Worm (Caenorhabditis elegans): ENCODE measurements around the gene prp-38.

The prp-38 gene

DNA sequence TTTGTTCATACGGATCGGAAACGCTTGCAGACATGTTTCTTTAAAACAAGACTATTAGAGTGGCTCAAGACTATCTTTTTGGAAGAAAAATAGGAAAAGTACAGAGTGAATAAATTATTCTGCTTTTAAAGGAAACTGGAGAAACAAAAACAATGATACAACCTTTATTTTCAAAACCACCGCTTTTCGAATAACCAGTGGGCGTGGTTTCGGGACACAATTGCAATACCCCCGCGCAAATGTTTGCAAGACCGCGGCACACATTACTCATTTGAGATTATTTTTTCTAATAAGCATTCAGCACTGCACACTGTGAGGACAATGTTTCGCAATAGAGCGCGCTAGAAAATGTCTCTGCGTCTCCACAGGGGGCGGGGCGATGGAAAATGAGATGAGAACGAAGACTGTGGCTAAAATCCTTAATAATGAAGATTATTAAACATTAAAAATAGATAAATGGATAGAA, 2.1 kb upstream of the prp-38 start, which contains the start of gene plrg-1:
Gene plrg-1 (minus strand): TSS at position 51 of the 466 bp plus-strand sequence.
- TF ChIP-seq sea-1 (GFP tag; conservative IDR thresholded peaks at IDR 0.05) (peak; percentile 89), hmbx-1 (tag; optimal IDR thresholded peaks at IDR 0.05) (peak; percentile 41), B0310.2 (tag; optimal IDR thresholded peaks at IDR 0.05) (peak; percentile 64), pes-1 (GFP tag; IDR thresholded peaks at IDR 0.05) (no peak; the same call in 1 of the 2 replicates), aly-1 (tag; optimal IDR thresholded peaks at IDR 0.05) (peak; percentile 72), scrt-1 (GFP tag; IDR thresholded peaks at IDR 0.05) (peak; percentile 89), tbx-37 (GFP tag; conservative IDR thresholded peaks at IDR 0.05) (peak; percentile 88), ets-7 (tag; optimal IDR thresholded peaks at IDR 0.05) (peak; percentile 78), ceh-13 (GFP tag; optimal IDR thresholded peaks at IDR 0.05) (peak; percentile 64), ama-1 (optimal IDR thresholded peaks at IDR 0.05) (no peak), tbx-11 (GFP tag; IDR thresholded peaks at IDR 0.05) (peak; percentile 80), F13C5.2 (tag; optimal IDR thresholded peaks at IDR 0.05) (peak; percentile 94), flt-1 (GFP tag; IDR thresholded peaks at IDR 0.05) (peak; percentile 77), tra-4 (tag; optimal IDR thresholded peaks at IDR 0.05) (peak; percentile 32), ceh-36 (tag; optimal IDR thresholded peaks at IDR 0.05) (peak; percentile 88), hnd-1 (tag; optimal IDR thresholded peaks at IDR 0.05) (peak; percentile 61), hmg-4 (GFP tag; optimal IDR thresholded peaks at IDR 0.05) (peak; percentile 88)

DNA sequence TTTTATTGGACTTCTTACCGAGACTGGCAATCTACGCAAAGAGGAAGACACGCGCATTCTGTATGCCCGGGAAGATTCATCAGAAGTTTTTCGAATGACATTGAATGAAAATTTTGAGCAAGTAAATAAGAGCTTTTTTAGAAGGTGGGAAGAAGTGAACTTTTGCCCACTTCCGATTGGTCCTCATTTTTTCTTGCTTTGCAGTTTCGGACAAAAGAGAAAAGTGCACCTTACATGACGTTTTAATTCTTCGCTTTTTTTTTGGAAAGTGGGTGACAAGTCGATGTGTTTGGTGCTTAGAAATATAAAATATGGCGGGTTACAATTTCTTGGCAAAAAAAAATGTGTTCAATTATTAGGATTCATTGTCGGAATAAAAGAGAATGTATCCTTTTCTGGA, 1.5 kb downstream of the prp-38 start, which contains the start of gene secs-1:
Gene secs-1 (minus strand): TSS at position 101 of the 400 bp plus-strand sequence.
- TF ChIP-seq B0310.2 (tag; optimal IDR thresholded peaks at IDR 0.05) (no peak), F13C5.2 (tag; optimal IDR thresholded peaks at IDR 0.05) (no peak), sea-1 (GFP tag; conservative IDR thresholded peaks at IDR 0.05) (no peak), pes-1 (GFP tag; IDR thresholded peaks at IDR 0.05) (no peak), ets-7 (tag; optimal IDR thresholded peaks at IDR 0.05) (no peak), hmbx-1 (tag; optimal IDR thresholded peaks at IDR 0.05) (no peak), ama-1 (optimal IDR thresholded peaks at IDR 0.05) (no peak), aly-1 (tag; optimal IDR thresholded peaks at IDR 0.05) (no peak), ceh-36 (tag; optimal IDR thresholded peaks at IDR 0.05) (no peak), flt-1 (GFP tag; IDR thresholded peaks at IDR 0.05) (no peak), tbx-37 (GFP tag; conservative IDR thresholded peaks at IDR 0.05) (no peak), hmg-4 (GFP tag; optimal IDR thresholded peaks at IDR 0.05) (no peak), tra-4 (tag; optimal IDR thresholded peaks at IDR 0.05) (no peak)

DNA sequence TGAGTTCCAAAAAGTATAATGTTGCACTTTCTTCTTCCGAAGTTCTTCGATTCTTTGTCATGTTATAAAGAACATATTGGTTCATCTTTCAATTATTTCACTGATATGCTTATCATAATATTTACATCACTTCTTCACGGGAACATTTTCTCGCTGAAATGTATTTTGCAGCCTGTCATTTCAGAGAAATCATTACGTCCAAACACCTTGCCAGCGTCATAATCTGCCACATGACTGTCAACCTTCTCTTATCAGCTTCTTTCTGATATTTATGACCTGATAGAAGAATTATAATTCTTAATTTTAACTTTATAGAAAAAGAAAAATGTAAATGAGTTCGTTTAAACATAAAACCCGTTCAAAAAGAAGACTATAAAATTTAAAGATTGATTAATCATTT, 3.8 kb downstream of the prp-38 start:
- TF ChIP-seq tbx-11 (GFP tag; IDR thresholded peaks at IDR 0.05): no peak
- TF ChIP-seq ama-1 (optimal IDR thresholded peaks at IDR 0.05): no peak
- TF ChIP-seq scrt-1 (GFP tag; IDR thresholded peaks at IDR 0.05): no peak
- TF ChIP-seq hnd-1 (tag; optimal IDR thresholded peaks at IDR 0.05): no peak

DNA sequence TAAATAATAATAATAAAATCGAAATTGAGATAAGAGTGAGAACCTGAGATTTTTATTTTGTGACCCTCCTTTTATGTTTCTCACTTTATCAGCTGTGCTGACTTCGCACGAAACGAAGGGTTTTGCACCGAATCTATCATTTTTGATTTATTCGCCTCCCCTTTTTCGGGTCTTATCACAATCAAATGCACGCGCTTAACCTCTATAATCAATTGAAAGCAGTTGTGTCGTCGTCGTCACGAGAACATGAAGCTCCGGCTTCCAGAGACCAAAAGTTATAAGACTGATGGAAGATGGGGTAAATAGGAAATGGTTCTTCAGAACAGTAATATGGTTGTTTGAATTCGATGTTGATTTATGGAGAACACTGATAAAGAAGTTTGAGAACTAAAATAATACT, 4.7 kb downstream of the prp-38 start, which contains the start of gene D1054.18:
Gene D1054.18 (minus strand): TSS at position 45 of the 400 bp plus-strand sequence.
- TF ChIP-seq aly-1 (tag; optimal IDR thresholded peaks at IDR 0.05): no peak

DNA sequence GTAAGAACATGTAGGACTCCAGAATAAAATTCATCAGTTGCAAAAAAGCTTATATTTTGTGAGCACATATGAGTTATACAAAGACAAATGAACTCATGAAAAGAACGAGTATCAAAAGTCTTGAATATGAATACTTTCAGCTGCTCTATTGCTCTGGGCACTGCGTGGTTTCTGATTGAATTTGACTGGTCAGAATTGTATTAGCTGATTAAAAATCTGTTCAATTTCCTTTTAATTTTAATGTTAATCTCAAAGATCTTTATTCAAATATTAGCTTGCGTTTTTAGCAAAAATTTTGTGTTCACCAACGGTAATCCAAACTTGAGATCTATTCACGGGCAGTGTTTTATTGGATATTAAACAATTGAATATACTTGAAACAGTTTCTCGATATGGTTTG, 7.7 kb downstream of the prp-38 start, which contains the start of gene srh-184:
Gene srh-184 (minus strand): TSS at position 101 of the 400 bp plus-strand sequence.
- no peak for TF ChIP-seq ama-1 (optimal IDR thresholded peaks at IDR 0.05)
- no peak for TF ChIP-seq hmbx-1 (tag; optimal IDR thresholded peaks at IDR 0.05)
- TF ChIP-seq ceh-13 (GFP tag; optimal IDR thresholded peaks at IDR 0.05): no peak
- no peak for TF ChIP-seq aly-1 (tag; optimal IDR thresholded peaks at IDR 0.05)
- no peak for TF ChIP-seq sea-1 (GFP tag; conservative IDR thresholded peaks at IDR 0.05)
- TF ChIP-seq ets-7 (tag; optimal IDR thresholded peaks at IDR 0.05): no peak
- TF ChIP-seq scrt-1 (GFP tag; IDR thresholded peaks at IDR 0.05): no peak

DNA sequence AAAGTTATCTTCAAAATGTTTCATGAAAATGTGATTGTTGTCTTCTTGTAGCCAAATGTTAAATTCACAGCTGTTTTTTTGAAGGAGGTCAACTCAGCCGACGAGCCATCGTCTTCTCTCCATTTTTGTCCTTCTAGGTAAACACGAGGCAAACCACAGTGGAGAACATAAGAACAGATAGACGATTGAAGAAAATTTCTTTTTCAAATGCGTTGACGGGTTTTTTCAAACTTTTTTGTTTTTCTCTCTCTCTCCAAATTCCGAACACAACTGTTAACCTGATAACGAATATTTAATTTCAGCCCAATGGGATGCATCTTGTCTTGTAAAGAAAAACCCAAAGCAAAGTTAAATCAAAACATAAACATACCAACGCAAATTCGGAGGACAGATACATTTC, 10.3 kb downstream of the prp-38 start, which contains the start of gene D1054.19:
Gene D1054.19 (plus strand): TSS at position 301 of the 400 bp plus-strand sequence.
- no peak for TF ChIP-seq tbx-11 (GFP tag; IDR thresholded peaks at IDR 0.05)
- TF ChIP-seq hmbx-1 (tag; optimal IDR thresholded peaks at IDR 0.05): no peak
- no peak for TF ChIP-seq F13C5.2 (tag; optimal IDR thresholded peaks at IDR 0.05)
- no peak for TF ChIP-seq tra-4 (tag; optimal IDR thresholded peaks at IDR 0.05)
- no peak for TF ChIP-seq ets-7 (tag; optimal IDR thresholded peaks at IDR 0.05)
- no peak for TF ChIP-seq flt-1 (GFP tag; IDR thresholded peaks at IDR 0.05)
- no peak for TF ChIP-seq hmg-4 (GFP tag; optimal IDR thresholded peaks at IDR 0.05)

DNA sequence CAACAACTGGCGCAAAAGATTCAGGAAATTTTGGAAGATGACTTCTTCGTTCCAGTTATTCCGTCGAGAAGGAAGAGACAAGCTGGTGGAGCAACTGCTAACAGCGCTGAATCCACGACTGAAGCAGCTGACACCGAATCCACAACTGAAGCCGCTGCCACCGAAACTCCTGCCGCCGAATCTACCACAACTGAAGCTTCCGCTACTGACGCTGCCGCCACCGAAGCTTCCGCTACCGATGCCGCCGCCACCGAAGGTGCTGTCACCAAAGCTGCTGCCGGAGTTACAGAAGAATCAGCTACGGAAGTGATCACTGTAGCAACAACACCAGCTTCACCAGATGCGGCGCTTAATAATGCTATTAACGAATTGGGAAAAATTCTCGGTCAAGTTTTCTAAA, 11.4 kb downstream of the prp-38 start:
- no peak for TF ChIP-seq scrt-1 (GFP tag; IDR thresholded peaks at IDR 0.05)
- TF ChIP-seq sea-1 (GFP tag; conservative IDR thresholded peaks at IDR 0.05): no peak
- TF ChIP-seq ceh-13 (GFP tag; optimal IDR thresholded peaks at IDR 0.05): no peak
- no peak for TF ChIP-seq F13C5.2 (tag; optimal IDR thresholded peaks at IDR 0.05)
- TF ChIP-seq ceh-36 (tag; optimal IDR thresholded peaks at IDR 0.05): no peak
- no peak for TF ChIP-seq hmg-4 (GFP tag; optimal IDR thresholded peaks at IDR 0.05)
- no peak for TF ChIP-seq hnd-1 (tag; optimal IDR thresholded peaks at IDR 0.05)
- TF ChIP-seq ets-7 (tag; optimal IDR thresholded peaks at IDR 0.05): no peak

DNA sequence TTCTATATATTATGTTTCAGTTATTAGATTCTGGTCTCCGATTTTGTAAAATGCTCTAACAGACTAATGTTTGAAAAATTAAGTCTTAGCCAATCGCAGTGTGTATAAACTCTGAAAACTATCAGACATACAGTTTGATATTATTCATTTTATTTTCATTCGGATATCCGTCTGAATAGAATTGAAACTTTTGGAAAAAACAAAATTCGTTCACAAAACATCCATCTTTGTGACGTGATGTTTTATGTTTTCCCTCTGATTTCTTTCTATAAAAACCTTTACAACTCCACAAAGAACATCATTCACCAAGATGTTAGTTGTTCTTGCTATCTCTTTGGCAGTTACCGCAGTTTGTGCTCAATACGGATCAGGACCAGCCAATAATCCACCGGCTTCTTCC, 12.3 kb downstream of the prp-38 start, which contains the start of gene ule-3:
Gene ule-3 (plus strand): TSS at position 301 of the 400 bp plus-strand sequence.
- TF ChIP-seq hmbx-1 (tag; optimal IDR thresholded peaks at IDR 0.05): no peak
- TF ChIP-seq sea-1 (GFP tag; conservative IDR thresholded peaks at IDR 0.05): no peak
- no peak for TF ChIP-seq ceh-36 (tag; optimal IDR thresholded peaks at IDR 0.05)
- TF ChIP-seq hnd-1 (tag; optimal IDR thresholded peaks at IDR 0.05): no peak
- no peak for TF ChIP-seq tbx-37 (GFP tag; conservative IDR thresholded peaks at IDR 0.05)
- TF ChIP-seq F13C5.2 (tag; optimal IDR thresholded peaks at IDR 0.05): no peak
- no peak for TF ChIP-seq ama-1 (optimal IDR thresholded peaks at IDR 0.05)
- TF ChIP-seq ets-7 (tag; optimal IDR thresholded peaks at IDR 0.05): no peak
- no peak for TF ChIP-seq tbx-11 (GFP tag; IDR thresholded peaks at IDR 0.05)
- TF ChIP-seq scrt-1 (GFP tag; IDR thresholded peaks at IDR 0.05): no peak
- TF ChIP-seq pes-1 (GFP tag; IDR thresholded peaks at IDR 0.05): no peak
- no peak for TF ChIP-seq aly-1 (tag; optimal IDR thresholded peaks at IDR 0.05)
- TF ChIP-seq hmg-4 (GFP tag; optimal IDR thresholded peaks at IDR 0.05): no peak
- TF ChIP-seq flt-1 (GFP tag; IDR thresholded peaks at IDR 0.05): no peak
- TF ChIP-seq tra-4 (tag; optimal IDR thresholded peaks at IDR 0.05): no peak
- TF ChIP-seq B0310.2 (tag; optimal IDR thresholded peaks at IDR 0.05): no peak
- no peak for TF ChIP-seq ceh-13 (GFP tag; optimal IDR thresholded peaks at IDR 0.05)
